Worm (Caenorhabditis elegans): ENCODE data around the gene pqn-94.

ce11 chrV:20241243-20241862 is 38.3 kb downstream of the pqn-94 start:
- TF ChIP-seq ceh-36 (tag; optimal IDR thresholded peaks at IDR 0.05) (no peak), tbx-11 (GFP tag; IDR thresholded peaks at IDR 0.05) (no peak)
